Fruit fly (Drosophila melanogaster) whole organism: Measurements from ENCODE around the gene CG17376.

Experiments used
- CG8478 ChIP-seq: fragments of >200 bp; optimal IDR thresholded peaks from 2 replicates; lab custom pipeline; 2018; ENCODE audit warnings: inconsistent platforms
- Dll ChIP-seq: fragments of >200 bp; optimal IDR thresholded peaks from 2 replicates; lab custom pipeline; 2017
- EcR ChIP-seq, 2 experiments: fragments of >200 bp; optimal IDR thresholded peaks; 2 replicates each; lab custom pipeline; 2017; ENCODE audit warnings: missing biosample characterization in 2 of 2, missing genetic modification characterization in 2 of 2, missing genetic modification reagents in 2 of 2
- pan ChIP-seq: fragments of >200 bp; optimal IDR thresholded peaks from 2 replicates; lab custom pipeline; 2017
- psq ChIP-seq: fragments of >200 bp; optimal IDR thresholded peaks from 2 replicates; lab custom pipeline; 2017
- usp ChIP-seq: fragments of >200 bp; optimal IDR thresholded peaks from 2 replicates; lab custom pipeline; 2017; ENCODE audit warnings: missing biosample characterization, missing genetic modification characterization, mixed read lengths

DNA sequence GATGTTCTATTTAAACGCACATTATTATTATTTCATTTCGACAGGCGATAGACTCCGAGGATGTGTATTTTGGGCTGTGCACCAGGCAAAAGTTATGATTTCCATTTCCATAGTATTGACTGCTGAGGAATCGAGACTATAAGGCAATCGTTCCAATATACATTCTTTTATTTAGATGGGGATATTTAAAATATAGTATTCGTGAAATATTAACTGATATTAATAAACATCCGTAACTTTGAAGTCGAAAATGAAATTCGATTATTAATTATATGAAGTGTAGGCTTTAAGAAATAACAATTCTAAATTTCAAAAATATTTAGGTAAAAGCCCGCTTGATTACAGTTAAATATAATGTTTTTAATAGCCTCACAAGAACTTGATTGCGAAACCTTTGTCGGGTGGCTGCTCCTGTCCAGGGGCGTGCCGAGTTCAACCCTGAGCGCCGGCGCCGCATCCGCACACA lies 29.6 kb upstream of the CG17376 start:
- no peak for TF ChIP-seq EcR (GFP tag; optimal IDR thresholded peaks at IDR 0.05; lab: Kevin White, UChicago)
- TF ChIP-seq psq (lab: Kevin White, UChicago) = no peak
- TF ChIP-seq Dll (lab: Kevin White, UChicago) = no peak
- no peak for TF ChIP-seq pan
- TF ChIP-seq CG8478 (lab: Kevin White, UChicago) = no peak
- TF ChIP-seq usp (GFP tag; lab: Kevin White, UChicago) = no peak
